Fruit fly (Drosophila melanogaster) whole organism, pupa: ENCODE data around the gene CG11726.

ENCODE experiments used
- CG10348 ChIP-seq: fragments of 200-800 bp; sonication (Bioruptor generic); IDR thresholded peaks from 2 replicates; pipeline ENCODE4 v1.3.6; 2022; ENCODE audit warnings: missing biosample characterization, missing genetic modification characterization
- CG12605 ChIP-seq: fragments of 200-800 bp; sonication (Bioruptor generic); IDR thresholded peaks from 2 replicates; pipeline ENCODE4 v1.3.6; 2022; ENCODE audit warnings: missing biosample characterization, missing genetic modification characterization
- CG13204 ChIP-seq: fragments of 200-800 bp; sonication (Bioruptor generic); optimal IDR thresholded peaks from 2 replicates; lab custom pipeline; 2018; ENCODE audit warnings: missing biosample characterization, mild to moderate bottlenecking, missing genetic modification characterization, moderate library complexity
- CG14655 ChIP-seq: fragments of 200-800 bp; sonication (Bioruptor generic); optimal IDR thresholded peaks from 3 replicates; lab custom pipeline; 2017; ENCODE audit warnings: mild to moderate bottlenecking, missing biosample characterization, missing genetic modification reagents, missing genetic modification characterization
- CG15710 ChIP-seq: fragments of 200-800 bp; sonication (Bioruptor generic); optimal IDR thresholded peaks from 2 replicates; lab custom pipeline; 2018; ENCODE audit warnings: missing biosample characterization, mild to moderate bottlenecking, missing genetic modification characterization, moderate library complexity
- CG17806 ChIP-seq: fragments of 200-800 bp; sonication (Bioruptor generic); optimal IDR thresholded peaks from 2 replicates; lab custom pipeline; 2018; ENCODE audit warnings: missing biosample characterization, mild to moderate bottlenecking, missing genetic modification characterization, moderate library complexity
- CG32121 ChIP-seq: fragments of 200-800 bp; sonication (Bioruptor generic); IDR thresholded peaks from 2 replicates; pipeline ENCODE4 v1.3.6; 2022; ENCODE audit warnings: missing biosample characterization, missing genetic modification characterization
- CG34367 ChIP-seq: fragments of 200-800 bp; sonication (Bioruptor generic); optimal IDR thresholded peaks from 2 replicates; lab custom pipeline; 2018; ENCODE audit warnings: missing biosample characterization, mild to moderate bottlenecking, missing genetic modification characterization
- CG4496 ChIP-seq: fragments of 200-800 bp; sonication (Bioruptor generic); IDR thresholded peaks from 3 replicates; pipeline ENCODE4 v1.3.6; 2022; ENCODE audit warnings: missing biosample characterization, missing genetic modification characterization
- CG8159 ChIP-seq: fragments of 200-800 bp; sonication (Bioruptor generic); optimal IDR thresholded peaks from 3 replicates; lab custom pipeline; 2018; ENCODE audit warnings: missing biosample characterization, mild to moderate bottlenecking, missing genetic modification characterization, moderate library complexity
- CG8301 ChIP-seq: fragments of 200-800 bp; sonication (Bioruptor generic); optimal IDR thresholded peaks from 2 replicates; lab custom pipeline; 2018; ENCODE audit warnings: missing biosample characterization, mild to moderate bottlenecking, missing genetic modification characterization
- CG9948 ChIP-seq: fragments of 200-800 bp; sonication (Bioruptor generic); optimal IDR thresholded peaks from 2 replicates; lab custom pipeline; 2018; ENCODE audit warnings: missing biosample characterization, mild to moderate bottlenecking, missing genetic modification characterization, moderate library complexity
- D1 ChIP-seq: fragments of 200-800 bp; sonication (Bioruptor generic); optimal IDR thresholded peaks from 2 replicates; lab custom pipeline; 2018; ENCODE audit warnings: missing biosample characterization, mild to moderate bottlenecking, missing genetic modification characterization, moderate library complexity
- EcR ChIP-seq: fragments of 200-800 bp; sonication (Bioruptor generic); optimal IDR thresholded peaks from 3 replicates; lab custom pipeline; 2019; ENCODE audit warnings: missing biosample characterization, missing genetic modification characterization, mild to moderate bottlenecking, moderate library complexity, missing genetic modification reagents
- Ets98B ChIP-seq: fragments of 200-800 bp; sonication (Bioruptor generic); IDR thresholded peaks from 2 replicates; pipeline ENCODE4 v1.3.6; 2022; ENCODE audit warnings: missing biosample characterization, missing genetic modification characterization
- Pif1A ChIP-seq: fragments of 200-800 bp; sonication (Bioruptor generic); optimal IDR thresholded peaks from 3 replicates; lab custom pipeline; 2016; ENCODE audit warnings: missing biosample characterization, missing genetic modification characterization
- Pif1B ChIP-seq: fragments of 200-800 bp; sonication (Bioruptor generic); optimal IDR thresholded peaks from 3 replicates; lab custom pipeline; 2016; ENCODE audit warnings: missing biosample characterization, missing genetic modification characterization
- Snoo ChIP-seq: fragments of 200-800 bp; sonication (Bioruptor generic); optimal IDR thresholded peaks from 3 replicates; lab custom pipeline; 2017; ENCODE audit warnings: missing biosample characterization, mild to moderate bottlenecking, missing genetic modification characterization, inconsistent platforms
- fd96Ca ChIP-seq: fragments of 200-800 bp; sonication (Bioruptor generic); IDR thresholded peaks from 3 replicates; pipeline ENCODE4 v1.3.6; 2022; ENCODE audit warnings: missing biosample characterization, missing genetic modification characterization
- gl ChIP-seq: fragments of 200-800 bp; sonication (Bioruptor generic); optimal IDR thresholded peaks from 2 replicates; lab custom pipeline; 2018; ENCODE audit warnings: missing biosample characterization, mild to moderate bottlenecking, missing genetic modification characterization
- rn ChIP-seq: fragments of 200-800 bp; sonication (Bioruptor generic); IDR thresholded peaks from 2 replicates; pipeline ENCODE4 v1.3.6; 2022; ENCODE audit warnings: missing biosample characterization, missing genetic modification characterization

Gene CG11726

dm6 chr3L:11369778-11370684 is 24.5 kb upstream of the CG11726 start:
- TF ChIP-seq Ets98B (GFP tag; lab: Robert Waterston, UW) (peak; percentile 71), CG34367 (tag; lab: Kevin White, UChicago) (peak; percentile 78), CG9948 (tag; lab: Kevin White, UChicago) (peak; percentile 94), gl (tag; lab: Kevin White, UChicago) (peak; percentile 74), EcR (GFP tag; lab: Kevin White, UChicago) (peak; percentile 59), CG14655 (GFP tag; lab: Kevin White, UChicago) (peak; percentile 91), CG12605 (peak; percentile 83), CG10348 (GFP tag; lab: Robert Waterston, UW) (no peak), Snoo (peak; percentile 68), Pif1B (peak; percentile 78), CG13204 (GFP tag; lab: Kevin White, UChicago) (peak; percentile 23), CG17806 (tag; lab: Kevin White, UChicago) (peak; percentile 95), CG15710 (tag; lab: Kevin White, UChicago) (peak; percentile 90), Pif1A (peak; percentile 88), D1 (tag; lab: Kevin White, UChicago) (peak; percentile 90), CG32121 (GFP tag; lab: Robert Waterston, UW) (peak; percentile 76), rn (GFP tag; lab: Robert Waterston, UW) (no peak), fd96Ca (peak; percentile 60; the same call in 2 of the 3 replicates), CG8301 (tag; lab: Kevin White, UChicago) (peak; percentile 91), CG8159 (tag; lab: Kevin White, UChicago) (peak; percentile 96), CG4496 (GFP tag; lab: Robert Waterston, UW) (peak; percentile 83)

dm6 chr3L:11371342-11371741 is 23.1 kb upstream of the CG11726 start:
- no peak for TF ChIP-seq CG12605
- TF ChIP-seq EcR (GFP tag; lab: Kevin White, UChicago) = no peak
- TF ChIP-seq CG4496 (GFP tag; lab: Robert Waterston, UW) = 0 out of 3 replicates have a peak, but pooled peaks have one; percentile 35
- no peak for TF ChIP-seq Ets98B (GFP tag; lab: Robert Waterston, UW)
- TF ChIP-seq Pif1B = peak; percentile 4
- no peak for TF ChIP-seq Snoo
- TF ChIP-seq CG34367 (tag; lab: Kevin White, UChicago) = no peak
- TF ChIP-seq CG13204 (GFP tag; lab: Kevin White, UChicago) = peak; percentile 36
- TF ChIP-seq, all 21 proteins: peak for 3

- TF ChIP-seq CG13204 (GFP tag; lab: Kevin White, UChicago) (no peak), Pif1A (no peak), fd96Ca (peak; percentile 46; the same call in 1 of the 3 replicates), CG4496 (GFP tag; lab: Robert Waterston, UW) (peak; percentile 54; the same call in 2 of the 3 replicates)
- TF ChIP-seq, all 21 proteins: peak for 2
These were observed 22.0 kb upstream of the CG11726 start for dm6 chr3L:11372449-11372848.

- TF ChIP-seq Snoo (no peak), rn (GFP tag; lab: Robert Waterston, UW) (no peak), fd96Ca (peak; percentile 74), CG32121 (GFP tag; lab: Robert Waterston, UW) (peak; percentile 68), CG8301 (tag; lab: Kevin White, UChicago) (no peak), CG13204 (GFP tag; lab: Kevin White, UChicago) (no peak), Pif1B (no peak), D1 (tag; lab: Kevin White, UChicago) (no peak), CG17806 (tag; lab: Kevin White, UChicago) (peak; percentile 7), Ets98B (GFP tag; lab: Robert Waterston, UW) (peak; percentile 27; the same call in 1 of the 2 replicates), CG14655 (GFP tag; lab: Kevin White, UChicago) (no peak), CG12605 (0 out of 2 replicates have a peak, but pooled peaks have one; percentile 25), Pif1A (no peak), CG34367 (tag; lab: Kevin White, UChicago) (no peak), CG15710 (tag; lab: Kevin White, UChicago) (peak; percentile 2), EcR (GFP tag; lab: Kevin White, UChicago) (no peak), gl (tag; lab: Kevin White, UChicago) (no peak), CG4496 (GFP tag; lab: Robert Waterston, UW) (no peak), CG10348 (GFP tag; lab: Robert Waterston, UW) (no peak), CG9948 (tag; lab: Kevin White, UChicago) (peak; percentile 0), CG8159 (tag; lab: Kevin White, UChicago) (no peak)
- TF ChIP-seq, all 21 proteins: peak for 7
These were observed 21.2 kb upstream of the CG11726 start for dm6 chr3L:11373080-11373812.
